Fruit fly (Drosophila melanogaster) whole organism: ENCODE measurements around the gene CG43052.

Experiments
- pan ChIP-seq: fragments of >200 bp; optimal IDR thresholded peaks from 2 replicates; lab custom pipeline; 2017
- psq ChIP-seq: fragments of >200 bp; optimal IDR thresholded peaks from 2 replicates; lab custom pipeline; 2017
- usp ChIP-seq: fragments of >200 bp; optimal IDR thresholded peaks from 2 replicates; lab custom pipeline; 2017; ENCODE audit warnings: missing biosample characterization, missing genetic modification characterization, mixed read lengths

- TF ChIP-seq pan (lab: Kevin White, UChicago) = no peak
- TF ChIP-seq psq = no peak
- no peak for TF ChIP-seq usp (GFP tag; lab: Kevin White, UChicago)
Measured at dm6 chr2L:14374024-14374423, 22.1 kb downstream of the CG43052 start.
